Worm (Caenorhabditis elegans): ENCODE measurements around the gene rol-8.

DNA sequence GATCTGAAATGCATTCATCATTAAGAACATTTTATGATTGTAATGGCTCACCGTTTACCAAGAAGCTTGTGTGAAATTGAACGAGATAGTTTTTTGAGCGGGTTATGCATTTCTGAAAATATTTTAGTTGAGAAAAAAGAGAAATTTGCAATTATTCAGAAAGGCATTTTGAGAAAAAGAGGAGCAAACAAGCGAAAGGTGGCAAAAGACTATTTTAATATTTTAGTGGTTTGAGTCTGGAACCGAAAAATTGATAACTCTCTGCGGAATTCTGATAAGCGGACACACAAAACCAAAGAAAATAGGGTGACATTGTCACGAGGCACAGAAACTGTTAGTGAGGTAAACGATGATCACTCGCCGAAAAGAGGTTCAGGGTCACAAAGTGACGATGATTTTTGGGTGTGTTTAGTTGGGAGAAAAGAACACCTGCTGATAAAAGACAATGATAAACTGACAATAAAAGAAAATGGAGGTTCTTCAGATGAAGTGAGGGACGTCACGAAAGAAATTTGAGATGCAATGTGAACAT is 10.9 kb downstream of the rol-8 start:
- no peak for TF ChIP-seq ztf-6 (GFP tag; IDR thresholded peaks at IDR 0.05)
- no peak for TF ChIP-seq die-1 (tag; optimal IDR thresholded peaks at IDR 0.05)
- no peak for TF ChIP-seq let-526 (GFP tag; IDR thresholded peaks at IDR 0.05)

Measured in whole organism, young adult.